Worm (Caenorhabditis elegans): ENCODE measurements around the gene T19H12.12.

Gene T19H12.12

ce11 chrV:4884490-4884889 lies at the start of gene T19H12.12:
TSS of gene T19H12.12 (plus strand) at chrV:4884790.
- TF ChIP-seq W03F9.2 (tag; optimal IDR thresholded peaks at IDR 0.05) (no peak), dao-5 (tag; optimal IDR thresholded peaks at IDR 0.05) (no peak), him-1 (tag; optimal IDR thresholded peaks at IDR 0.05) (no peak)

ce11 chrV:4839913-4840312 lies 44.7 kb upstream of the T19H12.12 start, which contains the start of gene nas-9:
TSS of gene nas-9 (minus strand) at chrV:4840013.
- TF ChIP-seq W03F9.2 (tag; optimal IDR thresholded peaks at IDR 0.05) = no peak
- TF ChIP-seq dao-5 (tag; optimal IDR thresholded peaks at IDR 0.05) = no peak
- TF ChIP-seq him-1 (tag; optimal IDR thresholded peaks at IDR 0.05) = no peak

ce11 chrV:4841179-4841578 lies 43.4 kb upstream of the T19H12.12 start, which contains the start of gene cwp-1:
TSS of gene cwp-1 (minus strand) at chrV:4841279.
- TF ChIP-seq dao-5 (tag; optimal IDR thresholded peaks at IDR 0.05) (no peak), W03F9.2 (tag; optimal IDR thresholded peaks at IDR 0.05) (no peak), him-1 (tag; optimal IDR thresholded peaks at IDR 0.05) (no peak)

- TF ChIP-seq dao-5 (tag; optimal IDR thresholded peaks at IDR 0.05) (no peak), him-1 (tag; optimal IDR thresholded peaks at IDR 0.05) (no peak), W03F9.2 (tag; optimal IDR thresholded peaks at IDR 0.05) (no peak)
These were observed 42.0 kb upstream of the T19H12.12 start, which contains the start of the genes cwp-2 and cwp-3 for ce11 chrV:4842544-4842943. TSS of gene cwp-2 (minus strand) at chrV:4842644. TSS of gene cwp-3 (plus strand) at chrV:4842836.

- peak; percentile 11 for TF ChIP-seq W03F9.2 (tag; optimal IDR thresholded peaks at IDR 0.05)
- no peak for TF ChIP-seq dao-5 (tag; optimal IDR thresholded peaks at IDR 0.05)
These were observed 40.0 kb upstream of the T19H12.12 start, which contains the start of gene abhd-5.2 for ce11 chrV:4844591-4844990. TSS of gene abhd-5.2 (plus strand) at chrV:4844685.

ce11 chrV:4846507-4846906 lies 38.1 kb upstream of the T19H12.12 start:
- no peak for TF ChIP-seq W03F9.2 (tag; optimal IDR thresholded peaks at IDR 0.05)
- no peak for TF ChIP-seq him-1 (tag; optimal IDR thresholded peaks at IDR 0.05)
- TF ChIP-seq dao-5 (tag; optimal IDR thresholded peaks at IDR 0.05) = no peak

ce11 chrV:4847424-4847823 lies 37.2 kb upstream of the T19H12.12 start, which contains the start of gene abhd-5.1:
TSS of gene abhd-5.1 (plus strand) at chrV:4847653.
- TF ChIP-seq dao-5 (tag; optimal IDR thresholded peaks at IDR 0.05) = no peak
- peak; percentile 20 for TF ChIP-seq W03F9.2 (tag; optimal IDR thresholded peaks at IDR 0.05)
- no peak for TF ChIP-seq him-1 (tag; optimal IDR thresholded peaks at IDR 0.05)

- TF ChIP-seq W03F9.2 (tag; optimal IDR thresholded peaks at IDR 0.05) (no peak), him-1 (tag; optimal IDR thresholded peaks at IDR 0.05) (no peak), dao-5 (tag; optimal IDR thresholded peaks at IDR 0.05) (no peak)
These were observed 34.1 kb upstream of the T19H12.12 start for ce11 chrV:4850446-4850845.

- TF ChIP-seq him-1 (tag; optimal IDR thresholded peaks at IDR 0.05) (no peak), W03F9.2 (tag; optimal IDR thresholded peaks at IDR 0.05) (no peak), dao-5 (tag; optimal IDR thresholded peaks at IDR 0.05) (no peak)
These were observed 33.5 kb upstream of the T19H12.12 start, which contains the start of gene nex-4 for ce11 chrV:4851138-4851537. TSS of gene nex-4 (plus strand) at chrV:4851438.

- TF ChIP-seq W03F9.2 (tag; optimal IDR thresholded peaks at IDR 0.05) (no peak), him-1 (tag; optimal IDR thresholded peaks at IDR 0.05) (no peak), dao-5 (tag; optimal IDR thresholded peaks at IDR 0.05) (no peak)
These were observed 32.6 kb upstream of the T19H12.12 start for ce11 chrV:4851969-4852368.

- TF ChIP-seq him-1 (tag; optimal IDR thresholded peaks at IDR 0.05) = no peak
- no peak for TF ChIP-seq W03F9.2 (tag; optimal IDR thresholded peaks at IDR 0.05)
- TF ChIP-seq dao-5 (tag; optimal IDR thresholded peaks at IDR 0.05) = no peak
These were observed 27.0 kb upstream of the T19H12.12 start for ce11 chrV:4857561-4857960.

ce11 chrV:4860525-4860924 lies 24.1 kb upstream of the T19H12.12 start:
- TF ChIP-seq W03F9.2 (tag; optimal IDR thresholded peaks at IDR 0.05) (no peak), dao-5 (tag; optimal IDR thresholded peaks at IDR 0.05) (no peak), him-1 (tag; optimal IDR thresholded peaks at IDR 0.05) (no peak)

- TF ChIP-seq dao-5 (tag; optimal IDR thresholded peaks at IDR 0.05) (no peak), him-1 (tag; optimal IDR thresholded peaks at IDR 0.05) (no peak), W03F9.2 (tag; optimal IDR thresholded peaks at IDR 0.05) (no peak)
These were observed 21.9 kb upstream of the T19H12.12 start, which contains the start of gene C37H5.13 for ce11 chrV:4862737-4863136. TSS of gene C37H5.13 (minus strand) at chrV:4862965.

ce11 chrV:4864330-4864729 lies 20.3 kb upstream of the T19H12.12 start:
- TF ChIP-seq W03F9.2 (tag; optimal IDR thresholded peaks at IDR 0.05) (no peak), him-1 (tag; optimal IDR thresholded peaks at IDR 0.05) (no peak), dao-5 (tag; optimal IDR thresholded peaks at IDR 0.05) (no peak)

- no peak for TF ChIP-seq W03F9.2 (tag; optimal IDR thresholded peaks at IDR 0.05)
These were observed 19.2 kb upstream of the T19H12.12 start, which contains the start of gene srd-32 for ce11 chrV:4865364-4865763. TSS of gene srd-32 (plus strand) at chrV:4865664.

All from whole organism, L4/young adult.